Worm (Caenorhabditis elegans): ENCODE data around the gene C03H5.5.

C03H5.5 gene

ce11 chrII:349749-350148 lies 35.4 kb downstream of the C03H5.5 start:
- no peak for TF ChIP-seq K12H6.12 (tag; optimal IDR thresholded peaks at IDR 0.05)
- TF ChIP-seq fkh-3 (tag; optimal IDR thresholded peaks at IDR 0.05), result no peak
- TF ChIP-seq ZK185.1 (tag; optimal IDR thresholded peaks at IDR 0.05; ENCODE audit: poor library complexity, severe bottlenecking), result no peak
- no peak for TF ChIP-seq lsl-1 (GFP tag; optimal IDR thresholded peaks at IDR 0.05)
- no peak for TF ChIP-seq attf-6 (GFP tag; IDR thresholded peaks at IDR 0.05)
- no peak for TF ChIP-seq lir-1 (GFP tag; conservative IDR thresholded peaks at IDR 0.05)
- TF ChIP-seq snpc-3.4 (tag; optimal IDR thresholded peaks at IDR 0.05), result no peak
- no peak for TF ChIP-seq unc-62 (GFP tag; optimal IDR thresholded peaks at IDR 0.05)
- TF ChIP-seq chd-7 (tag; optimal IDR thresholded peaks at IDR 0.05), result no peak
- no peak for TF ChIP-seq ztf-28 (GFP tag; IDR thresholded peaks at IDR 0.05)
- TF ChIP-seq xnd-1 (tag; optimal IDR thresholded peaks at IDR 0.05), result no peak
- no peak for TF ChIP-seq C06A6.2 (GFP tag; conservative IDR thresholded peaks at IDR 0.05)
- no peak for TF ChIP-seq ceh-79 (tag; optimal IDR thresholded peaks at IDR 0.05)
- TF ChIP-seq bed-2 (GFP tag; IDR thresholded peaks at IDR 0.05), result no peak

- TF ChIP-seq madf-10 (tag; optimal IDR thresholded peaks at IDR 0.05), result no peak
- TF ChIP-seq nfya-2 (GFP tag; IDR thresholded peaks at IDR 0.05), result no peak
- TF ChIP-seq sdz-38 (tag; optimal IDR thresholded peaks at IDR 0.05), result no peak
- TF ChIP-seq ceh-40 (GFP tag; IDR thresholded peaks at IDR 0.05), result no peak
- no peak for TF ChIP-seq dpl-1 (GFP tag; optimal IDR thresholded peaks at IDR 0.05)
- TF ChIP-seq tlf-1 (GFP tag; optimal IDR thresholded peaks at IDR 0.05), result no peak
- TF ChIP-seq ztf-25 (GFP tag; IDR thresholded peaks at IDR 0.05), result no peak
- no peak for TF ChIP-seq die-1 (tag; optimal IDR thresholded peaks at IDR 0.05)
- peak; percentile 97 for TF ChIP-seq attf-3 (GFP tag; conservative IDR thresholded peaks at IDR 0.05)
- no peak for TF ChIP-seq snpc-1.1 (tag; optimal IDR thresholded peaks at IDR 0.05; ENCODE audit: insufficient read depth)
- peak; percentile 64 for TF ChIP-seq lsl-1 (GFP tag; optimal IDR thresholded peaks at IDR 0.05)
- no peak for TF ChIP-seq snpc-1.3 (tag; optimal IDR thresholded peaks at IDR 0.05; ENCODE audit: insufficient read depth)
- TF ChIP-seq sptf-2 (GFP tag; optimal IDR thresholded peaks at IDR 0.05), result no peak
- TF ChIP-seq somi-1 (GFP tag; optimal IDR thresholded peaks at IDR 0.05), result no peak
- no peak for TF ChIP-seq nhr-179 (tag; optimal IDR thresholded peaks at IDR 0.05)
- no peak for TF ChIP-seq hlh-26 (GFP tag; conservative IDR thresholded peaks at IDR 0.05)
- TF ChIP-seq xnd-1 (tag; optimal IDR thresholded peaks at IDR 0.05), result peak; percentile 39
- TF ChIP-seq ztf-28 (GFP tag; IDR thresholded peaks at IDR 0.05), result no peak
- TF ChIP-seq akir-1 (GFP tag; optimal IDR thresholded peaks at IDR 0.05), result no peak
- no peak for TF ChIP-seq repo-1 (tag; optimal IDR thresholded peaks at IDR 0.05)
- peak; percentile 30; the same call in 1 of the 2 replicates for TF ChIP-seq mcd-1 (GFP tag; IDR thresholded peaks at IDR 0.05)
- no peak for TF ChIP-seq F33H1.4 (GFP tag; IDR thresholded peaks at IDR 0.05)
- TF ChIP-seq ceh-91 (GFP tag; IDR thresholded peaks at IDR 0.05), result no peak
- TF ChIP-seq cebp-1 (GFP tag; IDR thresholded peaks at IDR 0.05), result no peak
- no peak for TF ChIP-seq cebp-1 (tag; optimal IDR thresholded peaks at IDR 0.05)
- no peak for TF ChIP-seq madf-8 (GFP tag; conservative IDR thresholded peaks at IDR 0.05)
- no peak for TF ChIP-seq mel-28 (tag; optimal IDR thresholded peaks at IDR 0.05; ENCODE audit: borderline replicate concordance)
- TF ChIP-seq Y79H2A.3 (GFP tag; conservative IDR thresholded peaks at IDR 0.05), result no peak
- TF ChIP-seq Y67H2A.10 (GFP tag; conservative IDR thresholded peaks at IDR 0.05), result no peak
- TF ChIP-seq ama-1 (optimal IDR thresholded peaks at IDR 0.05), result no peak
- no peak for TF ChIP-seq ama-1 (GFP tag; optimal IDR thresholded peaks at IDR 0.05)
- TF ChIP-seq hrde-1 (tag; optimal IDR thresholded peaks at IDR 0.05; ENCODE audit: borderline replicate concordance), result no peak
Measured at ce11 chrII:347734-348133, 37.4 kb downstream of the C03H5.5 start, which contains the start of gene D1069.3. Gene D1069.3 (minus strand): TSS chrII:347891.

Measured in whole organism, young adult.